Fruit fly (Drosophila melanogaster) whole organism, adult: ENCODE results near the gene rictor.

Experiments used
- CG11617 ChIP-seq: fragments of 200-800 bp; sonication (Bioruptor generic); optimal IDR thresholded peaks from 2 replicates; lab custom pipeline; 2017; ENCODE audit warnings: mild to moderate bottlenecking, missing biosample characterization, missing genetic modification reagents, missing genetic modification characterization
- CG12768 ChIP-seq: fragments of 200-800 bp; sonication (Bioruptor generic); optimal IDR thresholded peaks from 2 replicates; lab custom pipeline; 2017; ENCODE audit warnings: missing biosample characterization, missing genetic modification characterization, mild to moderate bottlenecking, moderate library complexity, missing genetic modification reagents
- CG14711 ChIP-seq: fragments of 200-800 bp; sonication (Bioruptor generic); optimal IDR thresholded peaks from 2 replicates; lab custom pipeline; 2018; ENCODE audit warnings: missing biosample characterization, mild to moderate bottlenecking, missing genetic modification characterization, moderate library complexity
- CG1620 ChIP-seq: fragments of 200-800 bp; sonication (Bioruptor generic); optimal IDR thresholded peaks from 2 replicates; lab custom pipeline; 2016; ENCODE audit warnings: missing biosample characterization, missing genetic modification characterization
- CG33017 ChIP-seq: fragments of 200-800 bp; sonication (Bioruptor generic); optimal IDR thresholded peaks from 2 replicates; lab custom pipeline; 2018; ENCODE audit warnings: missing biosample characterization, mild to moderate bottlenecking, missing genetic modification characterization, moderate library complexity
- CG5204 ChIP-seq: fragments of 200-800 bp; sonication (Bioruptor generic); optimal IDR thresholded peaks from 2 replicates; lab custom pipeline; 2016; ENCODE audit warnings: missing biosample characterization, missing genetic modification characterization
- CG7045 ChIP-seq: fragments of 200-800 bp; sonication (Bioruptor generic); optimal IDR thresholded peaks from 2 replicates; lab custom pipeline; 2017; ENCODE audit warnings: missing biosample characterization, mild to moderate bottlenecking, missing genetic modification characterization
- CG7101 ChIP-seq: fragments of 200-800 bp; sonication (Bioruptor generic); optimal IDR thresholded peaks from 2 replicates; lab custom pipeline; 2018; ENCODE audit warnings: missing biosample characterization, mild to moderate bottlenecking, missing genetic modification characterization, moderate library complexity
- Clk ChIP-seq: fragments of 200-800 bp; sonication (Bioruptor generic); optimal IDR thresholded peaks from 2 replicates; lab custom pipeline; 2017; ENCODE audit warnings: missing biosample characterization, missing genetic modification characterization
- Crg-1 ChIP-seq: fragments of 200-800 bp; sonication (Bioruptor generic); optimal IDR thresholded peaks from 2 replicates; lab custom pipeline; 2016; ENCODE audit warnings: missing biosample characterization, missing genetic modification characterization
- Hr96 ChIP-seq: fragments of 200-800 bp; sonication (Bioruptor generic); optimal IDR thresholded peaks from 2 replicates; lab custom pipeline; 2016; ENCODE audit warnings: missing biosample characterization, missing genetic modification characterization
- Mnt ChIP-seq: fragments of 200-800 bp; sonication (Bioruptor generic); optimal IDR thresholded peaks from 2 replicates; lab custom pipeline; 2016; ENCODE audit warnings: missing biosample characterization, mild to moderate bottlenecking, missing genetic modification characterization
- bab1 ChIP-seq: fragments of 200-800 bp; sonication (Bioruptor generic); optimal IDR thresholded peaks from 3 replicates; lab custom pipeline; 2019; ENCODE audit warnings: missing biosample characterization, mild to moderate bottlenecking, missing genetic modification characterization, moderate library complexity
- cic ChIP-seq: fragments of 200-800 bp; sonication (Bioruptor generic); optimal IDR thresholded peaks from 2 replicates; lab custom pipeline; 2017; ENCODE audit warnings: missing biosample characterization, mild to moderate bottlenecking, missing genetic modification characterization, moderate library complexity
- cnc ChIP-seq, 2 experiments: fragments of >200 bp; optimal IDR thresholded peaks; 2 replicates each; lab custom pipeline; 2017
- kay ChIP-seq: fragments of 200-800 bp; sonication (Bioruptor generic); peaks from one replicate; lab custom pipeline; 2016; ENCODE audit warnings: missing biosample characterization, missing genetic modification characterization, borderline replicate concordance
- ovo ChIP-seq: fragments of 200-800 bp; sonication (Bioruptor generic); optimal IDR thresholded peaks from 2 replicates; lab custom pipeline; 2016; ENCODE audit warnings: missing biosample characterization, missing genetic modification characterization
- pad ChIP-seq: fragments of 200-800 bp; sonication (Bioruptor generic); optimal IDR thresholded peaks from 3 replicates; lab custom pipeline; 2017; ENCODE audit warnings: missing biosample characterization, missing genetic modification characterization, mild to moderate bottlenecking, moderate library complexity, missing genetic modification reagents
- tj ChIP-seq: fragments of 200-800 bp; sonication (Bioruptor generic); optimal IDR thresholded peaks from 3 replicates; lab custom pipeline; 2017; ENCODE audit warnings: missing biosample characterization, mild to moderate bottlenecking, missing genetic modification characterization, moderate library complexity
- toe ChIP-seq: fragments of 200-800 bp; sonication (Bioruptor generic); optimal IDR thresholded peaks from 2 replicates; lab custom pipeline; 2016; ENCODE audit warnings: missing biosample characterization, missing genetic modification characterization

The rictor gene

dm6 chrX:19250151-19250550 is 10.9 kb downstream of the rictor start:
- TF ChIP-seq cic (GFP tag; lab: Kevin White, UChicago) (no peak), ovo (GFP tag; lab: Kevin White, UChicago) (no peak)

- TF ChIP-seq CG14711 (tag; lab: Kevin White, UChicago) (no peak), CG7101 (no peak), Mnt (GFP tag; lab: Kevin White, UChicago) (no peak), cnc (optimal IDR thresholded peaks at IDR 0.05; lab: Kevin White, UChicago) (no peak), ovo (GFP tag; lab: Kevin White, UChicago) (no peak), CG11617 (GFP tag; lab: Kevin White, UChicago) (no peak), pad (GFP tag; lab: Kevin White, UChicago) (no peak), bab1 (GFP tag; lab: Kevin White, UChicago) (no peak), kay (GFP tag; lab: Kevin White, UChicago) (no peak), tj (GFP tag; lab: Kevin White, UChicago) (no peak), Clk (GFP tag; lab: Kevin White, UChicago) (no peak), CG12768 (GFP tag; lab: Kevin White, UChicago) (no peak), CG33017 (tag; lab: Kevin White, UChicago) (no peak), CG1620 (GFP tag; lab: Kevin White, UChicago) (no peak), CG7045 (no peak)
These were observed 11.7 kb downstream of the rictor start for dm6 chrX:19249339-19249738.

dm6 chrX:19248426-19249217 is 12.4 kb downstream of the rictor start, which contains the start of gene Hs3st-B:
Gene Hs3st-B (plus strand): TSS chrX:19248639.
- TF ChIP-seq CG7101 (no peak), cic (GFP tag; lab: Kevin White, UChicago) (no peak), ovo (GFP tag; lab: Kevin White, UChicago) (no peak), CG7045 (no peak), Hr96 (no peak), bab1 (GFP tag; lab: Kevin White, UChicago) (no peak), kay (GFP tag; lab: Kevin White, UChicago) (no peak), tj (GFP tag; lab: Kevin White, UChicago) (no peak), Mnt (GFP tag; lab: Kevin White, UChicago) (no peak), CG5204 (GFP tag; lab: Kevin White, UChicago) (no peak), CG11617 (GFP tag; lab: Kevin White, UChicago) (no peak), Clk (GFP tag; lab: Kevin White, UChicago) (no peak), CG33017 (tag; lab: Kevin White, UChicago) (no peak)

DNA sequence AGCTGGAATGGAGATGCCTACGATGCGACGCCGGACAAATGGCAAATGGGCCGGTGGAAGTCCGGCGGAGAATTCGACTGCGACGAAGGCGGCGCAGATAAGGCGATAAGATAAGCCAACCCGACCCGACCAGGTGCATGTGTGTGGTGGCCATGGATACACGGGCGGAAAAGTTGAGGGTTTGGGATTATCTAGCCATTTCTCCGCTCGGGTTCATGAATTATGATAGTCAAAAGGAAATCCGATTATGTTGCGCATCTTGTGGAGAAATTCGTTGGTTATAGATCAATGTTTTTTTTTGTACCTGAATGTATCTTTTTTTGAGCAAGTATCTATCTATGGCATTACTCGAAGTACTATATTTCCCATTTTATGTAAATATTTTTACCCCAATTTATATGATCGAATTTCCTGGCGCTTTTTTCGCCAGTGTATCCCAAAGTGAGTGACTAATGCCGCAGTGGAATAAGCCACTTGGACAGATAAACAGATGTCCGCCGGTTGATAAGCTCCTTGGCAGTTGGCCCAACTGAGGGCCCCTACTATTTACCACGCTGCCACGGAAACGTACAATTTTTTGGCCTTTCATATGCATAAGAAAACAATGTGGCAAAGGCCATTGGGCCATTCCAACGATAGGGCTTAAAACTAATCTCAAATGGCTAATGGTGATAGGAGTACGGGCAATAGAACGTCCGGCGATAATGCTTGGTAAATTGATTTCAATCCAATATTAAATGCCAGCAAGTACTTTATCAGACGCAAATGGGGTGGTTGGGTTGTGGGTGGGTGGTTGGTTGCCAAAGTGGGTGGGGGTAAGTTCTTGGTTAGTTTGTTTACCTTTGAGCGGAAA is 13.6 kb downstream of the rictor start, which contains the start of gene CG7992:
Gene CG7992 (minus strand): TSS at position 51 of the 853 bp plus-strand sequence.
- TF ChIP-seq pad (GFP tag; lab: Kevin White, UChicago) (peak; percentile 31), Clk (GFP tag; lab: Kevin White, UChicago) (no peak), ovo (GFP tag; lab: Kevin White, UChicago) (no peak), cic (GFP tag; lab: Kevin White, UChicago) (no peak), CG33017 (tag; lab: Kevin White, UChicago) (peak; percentile 23), CG1620 (GFP tag; lab: Kevin White, UChicago) (peak; percentile 3), Hr96 (peak; percentile 64), CG14711 (tag; lab: Kevin White, UChicago) (peak; percentile 59), CG7045 (no peak), CG5204 (GFP tag; lab: Kevin White, UChicago) (peak; percentile 24), CG11617 (GFP tag; lab: Kevin White, UChicago) (peak; percentile 75), bab1 (GFP tag; lab: Kevin White, UChicago) (no peak), Crg-1 (GFP tag; lab: Kevin White, UChicago) (peak; percentile 9), tj (GFP tag; lab: Kevin White, UChicago) (peak; percentile 33), Mnt (GFP tag; lab: Kevin White, UChicago) (peak; percentile 39), cnc (optimal IDR thresholded peaks at IDR 0.05; lab: Kevin White, UChicago) (no peak), toe (peak; percentile 28), CG7101 (peak; percentile 58), CG12768 (GFP tag; lab: Kevin White, UChicago) (peak; percentile 28), kay (GFP tag; lab: Kevin White, UChicago) (peak; percentile 94)

- TF ChIP-seq CG7045, result no peak
- TF ChIP-seq ovo (GFP tag; lab: Kevin White, UChicago), result no peak
- no peak for TF ChIP-seq CG1620 (GFP tag; lab: Kevin White, UChicago)
- TF ChIP-seq CG12768 (GFP tag; lab: Kevin White, UChicago), result no peak
- peak; percentile 24 for TF ChIP-seq Hr96
- TF ChIP-seq bab1 (GFP tag; lab: Kevin White, UChicago), result peak; percentile 3
- no peak for TF ChIP-seq CG33017 (tag; lab: Kevin White, UChicago)
- no peak for TF ChIP-seq CG7101
- no peak for TF ChIP-seq cic (GFP tag; lab: Kevin White, UChicago)
- no peak for TF ChIP-seq kay (GFP tag; lab: Kevin White, UChicago)
- TF ChIP-seq tj (GFP tag; lab: Kevin White, UChicago), result no peak
- no peak for TF ChIP-seq Mnt (GFP tag; lab: Kevin White, UChicago)
- TF ChIP-seq pad (GFP tag; lab: Kevin White, UChicago), result no peak
- TF ChIP-seq CG5204 (GFP tag; lab: Kevin White, UChicago), result peak; percentile 24
- peak; percentile 0 for TF ChIP-seq CG11617 (GFP tag; lab: Kevin White, UChicago)
- TF ChIP-seq Clk (GFP tag; lab: Kevin White, UChicago), result no peak
- no peak for TF ChIP-seq cnc (optimal IDR thresholded peaks at IDR 0.05; lab: Kevin White, UChicago)
- peak; percentile 8 for TF ChIP-seq CG14711 (tag; lab: Kevin White, UChicago)
- TF ChIP-seq Crg-1 (GFP tag; lab: Kevin White, UChicago), result no peak
- peak; percentile 10 for TF ChIP-seq toe
These were observed 17.6 kb downstream of the rictor start, which contains the start of gene CG7889 for dm6 chrX:19243379-19243834. Gene CG7889 (plus strand): TSS chrX:19243631.
